Fruit fly (Drosophila melanogaster) S2 (cell line): ENCODE data around the gene Gr93a.

Experiments
- CG8478 ChIP-seq: fragments of >200 bp; optimal IDR thresholded peaks from 2 replicates; lab custom pipeline; 2018
- CTCF ChIP-seq, 2 experiments: fragments of >200 bp; optimal IDR thresholded peaks; 2 replicates each; lab custom pipeline; 2018

DNA sequence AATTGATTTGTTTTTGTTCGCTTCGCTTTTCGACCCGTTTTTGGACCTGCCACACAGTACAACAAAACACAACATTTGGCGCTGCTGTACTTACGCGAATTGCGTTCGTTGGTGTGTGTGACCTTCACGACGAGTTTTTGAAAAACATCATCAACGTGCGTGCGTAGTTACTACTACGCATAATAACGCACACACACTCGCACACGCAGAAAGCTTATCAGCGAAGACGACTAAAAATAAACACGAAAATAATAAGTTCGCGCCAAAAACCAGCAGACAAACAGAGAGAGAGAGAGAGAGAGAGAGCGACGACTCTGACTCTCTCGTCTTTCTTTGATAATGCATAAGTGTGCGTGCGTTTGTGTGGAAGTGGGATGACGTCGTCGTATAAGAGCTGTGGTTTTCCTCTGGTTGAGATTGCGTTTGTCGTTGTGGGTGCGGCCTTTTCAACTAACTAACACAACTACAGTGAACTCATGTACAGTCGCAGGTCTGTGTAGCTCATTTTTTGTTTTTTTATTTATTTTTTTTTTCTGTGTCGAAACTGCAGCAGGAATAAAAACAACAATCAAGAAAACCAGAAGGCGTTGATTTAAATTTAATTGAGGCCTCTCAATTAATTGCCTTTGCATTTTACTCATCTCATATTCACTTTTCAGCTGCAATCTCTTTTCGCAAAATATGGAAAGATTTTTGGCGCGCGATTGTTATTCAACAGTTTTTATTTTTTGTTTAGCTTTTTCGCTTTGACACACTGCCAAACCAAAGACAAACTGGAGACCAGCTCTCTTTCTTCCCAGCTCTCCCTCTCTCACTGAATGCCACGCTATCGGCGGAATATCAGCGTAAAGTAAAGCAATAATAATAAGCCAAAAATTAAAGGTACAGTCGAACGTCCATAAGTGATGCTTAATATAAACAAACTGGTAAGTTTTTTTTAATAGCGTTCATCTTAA lies 21.6 kb downstream of the Gr93a start:
- no peak for TF ChIP-seq CG8478 (lab: Kevin White, UChicago)
- TF ChIP-seq CTCF (optimal IDR thresholded peaks at IDR 0.05; lab: Kevin White, UChicago): no peak
